Worm (Caenorhabditis elegans) whole organism, late embryonic: Measurements from ENCODE around the gene F15H10.9.

ENCODE experiments used
- ahr-1 ChIP-seq: sonication (generic microtip); optimal IDR thresholded peaks from 2 replicates; lab custom pipeline; 2016; ENCODE audit warnings: missing genetic modification characterization, missing compliant biosample characterization
- ama-1 ChIP-seq: fragments of 150-350 bp; optimal IDR thresholded peaks from 2 replicates; lab custom pipeline; 2014
- fax-1 ChIP-seq: sonication (generic microtip); optimal IDR thresholded peaks from 2 replicates; lab custom pipeline; 2016; ENCODE audit warnings: missing genotype, missing genetic modification characterization, missing compliant biosample characterization
- fkh-6 ChIP-seq: sonication (generic microtip); optimal IDR thresholded peaks from 2 replicates; lab custom pipeline; 2016; ENCODE audit warnings: missing genetic modification characterization, missing compliant biosample characterization
- hlh-6 ChIP-seq: sonication (generic microtip); optimal IDR thresholded peaks from 2 replicates; lab custom pipeline; 2016; ENCODE audit warnings: missing genotype, missing genetic modification characterization, missing compliant biosample characterization
- lin-11 ChIP-seq: fragments of 200-800 bp; sonication (Bioruptor generic); optimal IDR thresholded peaks from 2 replicates; lab custom pipeline; 2018; ENCODE audit warnings: mild to moderate bottlenecking, missing genetic modification characterization, missing compliant biosample characterization
- pat-9 ChIP-seq: fragments of 200-800 bp; sonication (Bioruptor generic); optimal IDR thresholded peaks from 2 replicates; lab custom pipeline; 2018; ENCODE audit warnings: mild to moderate bottlenecking, missing genetic modification characterization, moderate library complexity, missing compliant biosample characterization
- pha-2 ChIP-seq: sonication (generic microtip); optimal IDR thresholded peaks from 2 replicates; lab custom pipeline; 2017; ENCODE audit warnings: mild to moderate bottlenecking, missing genetic modification characterization, missing compliant biosample characterization
- pha-4 ChIP-seq: fragments of 150-350 bp; optimal IDR thresholded peaks from 2 replicates; lab custom pipeline; 2018; ENCODE audit warnings: missing biosample characterization, missing genetic modification reagents, missing genetic modification characterization
- pqm-1 ChIP-seq: sonication (generic microtip); optimal IDR thresholded peaks from 2 replicates; lab custom pipeline; 2016; ENCODE audit warnings: missing genetic modification characterization, missing compliant biosample characterization
- pros-1 ChIP-seq: fragments of 150-350 bp; optimal IDR thresholded peaks from 2 replicates; lab custom pipeline; 2014; ENCODE audit warnings: missing biosample characterization, missing genetic modification reagents, missing genetic modification characterization
- unc-86 ChIP-seq: sonication (generic microtip); optimal IDR thresholded peaks from 2 replicates; lab custom pipeline; 2016; ENCODE audit warnings: missing genetic modification characterization, missing compliant biosample characterization

DNA sequence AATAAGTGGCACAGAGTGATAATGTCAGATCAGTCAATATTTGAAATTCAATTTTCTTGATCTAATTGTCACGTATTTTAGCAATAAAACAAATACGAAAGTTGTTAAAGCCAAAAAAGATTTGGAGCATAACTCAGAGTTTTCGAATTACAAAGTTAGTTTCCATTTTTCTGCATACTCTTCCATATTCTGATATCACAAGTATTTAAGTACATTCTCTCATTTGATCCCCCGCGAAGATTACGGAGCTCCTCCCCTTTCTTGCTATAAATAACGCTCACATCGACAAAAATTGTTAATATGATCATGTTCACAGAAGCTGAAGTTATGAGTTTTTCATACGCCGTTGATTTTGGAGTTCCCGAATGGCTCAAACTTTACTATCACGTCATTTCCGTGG is 46.3 kb downstream of the F15H10.9 start, which contains the start of gene sri-20:
- TF ChIP-seq pqm-1 (tag; lab: Kevin White, UChicago): no peak
- TF ChIP-seq lin-11 (tag; lab: Kevin White, UChicago): no peak
- TF ChIP-seq pha-4 (tag; lab: Kevin White, UChicago): no peak
- no peak for TF ChIP-seq ahr-1
- no peak for TF ChIP-seq pha-2 (tag; lab: Kevin White, UChicago)
- TF ChIP-seq hlh-6 (tag; lab: Kevin White, UChicago): no peak
- no peak for TF ChIP-seq fax-1
- TF ChIP-seq pat-9 (tag; lab: Kevin White, UChicago): no peak
- TF ChIP-seq pros-1: no peak
- no peak for TF ChIP-seq unc-86
- no peak for TF ChIP-seq fkh-6
- TF ChIP-seq ama-1 (lab: Kevin White, UChicago): no peak
